Fruit fly (Drosophila melanogaster): ENCODE data around the gene Cpr78Cc.

Cpr78Cc gene

DNA sequence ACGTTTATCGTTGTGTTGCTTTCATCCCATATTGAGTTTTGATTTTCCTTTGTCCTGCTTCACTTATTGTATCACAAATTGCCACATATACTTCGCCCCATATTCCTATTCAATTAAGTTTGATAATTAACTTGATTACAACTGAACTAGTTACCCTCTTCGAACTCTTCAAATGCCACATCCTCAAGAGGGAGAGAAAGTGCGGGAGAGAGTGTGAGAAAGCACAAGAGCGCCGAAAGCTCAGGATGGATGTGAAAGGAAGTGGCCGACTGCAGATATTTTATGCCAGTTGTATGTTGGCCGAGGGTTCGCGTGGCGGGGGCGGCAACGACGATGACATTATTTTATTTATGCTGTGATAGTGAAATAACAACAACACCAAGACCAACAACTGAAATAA, 18.1 kb downstream of the Cpr78Cc start, which contains the start of gene Rab26 (continued):
- no peak for TF ChIP-seq Hr51 (GFP tag; optimal IDR thresholded peaks at IDR 0.05)
- TF ChIP-seq fd96Cb (tag; optimal IDR thresholded peaks at IDR 0.05), result no peak

dm6 chr3L:21319313-21319907, 19.0 kb downstream of the Cpr78Cc start:
- TF ChIP-seq yki (optimal IDR thresholded peaks at IDR 0.05), result no peak
- peak; percentile 78 for TF ChIP-seq CG3163 (GFP tag; optimal IDR thresholded peaks at IDR 0.05)
- TF ChIP-seq CG10267 (tag; optimal IDR thresholded peaks at IDR 0.05), result no peak
- TF ChIP-seq CG32767 (GFP tag; IDR thresholded peaks at IDR 0.05), result no peak
- no peak for TF ChIP-seq CG11085 (GFP tag; IDR thresholded peaks at IDR 0.05)
- no peak for TF ChIP-seq amos (GFP tag; IDR thresholded peaks at IDR 0.05; ENCODE audit: partially characterized antibody)
- peak; percentile 89 for TF ChIP-seq abd-A (tag; optimal IDR thresholded peaks at IDR 0.05)
- TF ChIP-seq ranshi (GFP tag; IDR thresholded peaks at IDR 0.05), result no peak
- TF ChIP-seq CG7786 (GFP tag; optimal IDR thresholded peaks at IDR 0.05), result no peak
- TF ChIP-seq CG4820 (GFP tag; optimal IDR thresholded peaks at IDR 0.05), result no peak
- TF ChIP-seq Atf6 (GFP tag; IDR thresholded peaks at IDR 0.05), result no peak
- no peak for TF ChIP-seq prd (optimal IDR thresholded peaks at IDR 0.05)
- TF ChIP-seq prd (GFP tag; IDR thresholded peaks at IDR 0.05), result no peak
- no peak for TF ChIP-seq kni (GFP tag; optimal IDR thresholded peaks at IDR 0.05)
- no peak for TF ChIP-seq CG2116 (GFP tag; optimal IDR thresholded peaks at IDR 0.05)
- TF ChIP-seq slbo (GFP tag; IDR thresholded peaks at IDR 0.05), result no peak
- TF ChIP-seq nerfin-1 (tag; optimal IDR thresholded peaks at IDR 0.05), result no peak
- TF ChIP-seq CG18599 (GFP tag; optimal IDR thresholded peaks at IDR 0.05), result peak; percentile 57
- TF ChIP-seq CG12104 (GFP tag; optimal IDR thresholded peaks at IDR 0.05), result no peak
- no peak for TF ChIP-seq rib (GFP tag; IDR thresholded peaks at IDR 0.05)
- TF ChIP-seq Poxn (GFP tag; IDR thresholded peaks at IDR 0.05), result no peak
- no peak for TF ChIP-seq ab (GFP tag; optimal IDR thresholded peaks at IDR 0.05)
- TF ChIP-seq Myb (GFP tag; optimal IDR thresholded peaks at IDR 0.05), result no peak
- TF ChIP-seq CG8944 (GFP tag; optimal IDR thresholded peaks at IDR 0.05), result no peak
- no peak for TF ChIP-seq br (optimal IDR thresholded peaks at IDR 0.05)
- TF ChIP-seq CG12659 (GFP tag; optimal IDR thresholded peaks at IDR 0.05), result no peak
- TF ChIP-seq Trl (optimal IDR thresholded peaks at IDR 0.05), result peak; percentile 54 to 80
- no peak for TF ChIP-seq Trl (GFP tag; optimal IDR thresholded peaks at IDR 0.05)
- TF ChIP-seq Bdp1 (GFP tag; optimal IDR thresholded peaks at IDR 0.05), result no peak
- no peak for TF ChIP-seq CG17328 (GFP tag; IDR thresholded peaks at IDR 0.05)
- no peak for TF ChIP-seq CG10366 (GFP tag; IDR thresholded peaks at IDR 0.05)

DNA sequence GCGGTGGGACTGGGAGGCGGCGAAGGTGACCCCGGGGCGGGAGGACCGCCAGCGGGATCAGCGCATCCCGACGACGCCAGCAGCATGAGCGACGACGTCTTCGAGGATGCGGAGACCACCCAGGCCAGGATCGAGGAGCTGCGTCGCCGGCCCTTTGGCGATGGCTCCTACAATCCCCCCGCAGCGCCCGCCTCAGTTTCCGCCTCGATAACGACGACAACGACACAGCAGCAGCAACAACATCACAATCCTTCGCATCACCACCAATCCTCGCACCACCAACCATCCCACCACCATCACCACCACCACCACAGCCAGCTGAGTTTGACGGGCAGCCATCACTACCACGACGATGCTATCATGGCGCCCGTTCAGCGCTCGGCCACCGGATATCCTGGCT, 19.6 kb downstream of the Cpr78Cc start:
- TF ChIP-seq nerfin-1 (tag; optimal IDR thresholded peaks at IDR 0.05) (no peak), Med (GFP tag) (peak; percentile 22), Ravus (GFP tag; IDR thresholded peaks at IDR 0.05) (no peak), CG8478 (optimal IDR thresholded peaks at IDR 0.05) (peak; percentile 83), Ets65A (GFP tag) (peak; percentile 66), Hr39 (optimal IDR thresholded peaks at IDR 0.05) (peak; percentile 24), CrebB (tag; optimal IDR thresholded peaks at IDR 0.05) (no peak), Dref (GFP tag; IDR thresholded peaks at IDR 0.05) (0 out of 2 replicates have a peak, but pooled peaks have one; percentile 8)
